Fruit fly (Drosophila melanogaster) whole organism, prepupa: ENCODE measurements around the gene PGRP-LF.
A peak's percentile ranks its signal among the peaks of the same experiment; 100 is the strongest.

Experiments used
- Blimp-1 ChIP-seq: fragments of 200-800 bp; sonication (Bioruptor generic); optimal IDR thresholded peaks from 3 replicates; lab custom pipeline; 2017; ENCODE audit warnings: missing biosample characterization, missing genetic modification characterization, mild to moderate bottlenecking, moderate library complexity, missing genetic modification reagents
- CG6163 ChIP-seq: fragments of 200-800 bp; sonication (Bioruptor generic); IDR thresholded peaks from 3 replicates; pipeline ENCODE4 v1.3.6; 2022; ENCODE audit warnings: missing biosample characterization, missing genetic modification characterization
- CG6792 ChIP-seq: fragments of 200-800 bp; sonication (Bioruptor generic); optimal IDR thresholded peaks from 3 replicates; lab custom pipeline; 2016; ENCODE audit warnings: missing biosample characterization, missing genetic modification characterization
- Gug ChIP-seq: fragments of 200-800 bp; sonication (Bioruptor generic); IDR thresholded peaks from 2 replicates; pipeline ENCODE4 v1.3.6; 2022; ENCODE audit warnings: missing biosample characterization, missing genetic modification characterization
- OdsH ChIP-seq: fragments of 200-800 bp; sonication (Bioruptor generic); optimal IDR thresholded peaks from 3 replicates; lab custom pipeline; 2016; ENCODE audit warnings: missing biosample characterization, missing genetic modification characterization
- acj6 ChIP-seq: fragments of 200-800 bp; sonication (Bioruptor generic); optimal IDR thresholded peaks from 3 replicates; lab custom pipeline; 2016; ENCODE audit warnings: missing biosample characterization, missing genetic modification characterization
- eg ChIP-seq: fragments of 200-800 bp; sonication (Bioruptor generic); IDR thresholded peaks from 3 replicates; pipeline ENCODE4 v1.3.6; 2022; ENCODE audit warnings: missing biosample characterization, missing genetic modification characterization
- lz ChIP-seq: fragments of 200-800 bp; sonication (Bioruptor generic); optimal IDR thresholded peaks from 3 replicates; lab custom pipeline; 2016; ENCODE audit warnings: missing biosample characterization, missing genetic modification characterization
- net ChIP-seq: fragments of 200-800 bp; sonication (Bioruptor generic); optimal IDR thresholded peaks from 3 replicates; lab custom pipeline; 2016; ENCODE audit warnings: missing biosample characterization, missing genetic modification characterization
- ss ChIP-seq, 2 experiments: fragments of 200-800 bp; sonication (Bioruptor generic); optimal IDR thresholded peaks; 2 replicates in 1 of 2; 3 replicates in 1 of 2; lab custom pipeline; 2017 to 2018; ENCODE audit warnings: mild to moderate bottlenecking in 2 of 2, missing biosample characterization in 2 of 2, missing genetic modification characterization in 2 of 2, moderate library complexity in 1 of 2
- svp ChIP-seq: fragments of 200-800 bp; sonication (Bioruptor generic); peaks from one replicate; lab custom pipeline; 2016; ENCODE audit warnings: missing biosample characterization, missing genetic modification characterization

DNA sequence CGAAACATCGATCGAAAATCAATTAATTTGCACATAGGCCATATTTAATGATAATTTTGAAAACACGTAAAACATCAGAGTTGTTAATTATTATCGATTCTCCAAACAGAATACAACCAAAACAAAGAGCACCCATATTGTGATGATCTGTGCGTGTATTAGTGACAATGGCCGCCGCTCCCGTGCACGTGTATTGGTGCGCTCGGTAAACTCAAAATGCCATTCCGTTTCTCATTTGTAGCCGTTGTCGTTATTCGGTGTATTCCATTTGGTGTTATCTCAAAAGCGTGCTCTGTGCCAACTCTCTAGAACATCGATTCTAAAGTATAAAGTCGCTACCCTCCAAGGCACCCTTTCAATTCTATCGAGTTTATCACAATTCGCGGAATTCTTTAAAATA lies 8.6 kb upstream of the PGRP-LF start:
- TF ChIP-seq net (GFP tag; lab: Kevin White, UChicago) (no peak), CG6163 (GFP tag; lab: Robert Waterston, UW) (no peak), lz (GFP tag; lab: Kevin White, UChicago) (no peak), eg (GFP tag; lab: Robert Waterston, UW) (no peak), Gug (GFP tag; lab: Robert Waterston, UW) (no peak), svp (peak; percentile 21), OdsH (GFP tag; lab: Kevin White, UChicago) (no peak), ss (GFP tag; optimal IDR thresholded peaks at IDR 0.05; lab: Kevin White, UChicago) (no peak), Blimp-1 (GFP tag; lab: Kevin White, UChicago) (no peak), acj6 (GFP tag; lab: Kevin White, UChicago) (no peak), CG6792 (GFP tag; lab: Kevin White, UChicago) (no peak)
